Worm (Caenorhabditis elegans) whole organism, L4/young adult: ENCODE results near the gene str-144.

ENCODE experiments used
- W03F9.2 ChIP-seq: fragments of 150-350 bp; optimal IDR thresholded peaks from 2 replicates; lab custom pipeline; 2014; ENCODE audit warnings: missing biosample characterization, missing genetic modification characterization
- dao-5 ChIP-seq: sonication (generic microtip); optimal IDR thresholded peaks from 2 replicates; lab custom pipeline; 2016; ENCODE audit warnings: missing genotype, missing genetic modification characterization, moderate library complexity, missing compliant biosample characterization

- TF ChIP-seq dao-5 (no peak), W03F9.2 (tag; lab: Kevin White, UChicago) (no peak)
Observed at ce11 chrV:8098239-8098638, 26.3 kb upstream of the str-144 start, which contains the start of gene str-145.
